Worm (Caenorhabditis elegans): Measurements from ENCODE around the gene hsp-12.2.

The hsp-12.2 gene

DNA sequence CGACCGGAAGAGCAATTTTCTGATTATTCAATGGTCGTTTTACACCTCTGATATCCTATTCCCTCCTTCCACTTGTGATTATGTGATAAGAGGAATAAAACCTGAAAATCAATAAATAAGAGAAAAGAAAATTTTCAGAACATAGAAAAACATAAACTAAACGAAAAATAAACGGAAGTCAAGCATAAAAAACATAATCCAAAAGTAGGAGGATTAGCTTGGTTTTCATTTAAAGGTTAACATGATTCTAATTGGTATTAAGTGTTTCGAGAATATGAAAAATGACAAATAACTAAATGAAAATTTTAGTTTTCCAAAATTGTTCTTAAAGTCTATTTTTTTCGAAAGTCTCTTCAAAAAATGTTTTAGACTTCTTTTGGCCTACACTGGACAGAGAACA lies 16.7 kb upstream of the hsp-12.2 start, which contains the start of gene gei-8:
TSS of gene gei-8 (minus strand) at position 101 of the 400 bp plus-strand sequence.
- TF ChIP-seq him-1 (tag; optimal IDR thresholded peaks at IDR 0.05): no peak
- TF ChIP-seq W03F9.2 (tag; optimal IDR thresholded peaks at IDR 0.05): no peak
- TF ChIP-seq dao-5 (tag; optimal IDR thresholded peaks at IDR 0.05): no peak

DNA sequence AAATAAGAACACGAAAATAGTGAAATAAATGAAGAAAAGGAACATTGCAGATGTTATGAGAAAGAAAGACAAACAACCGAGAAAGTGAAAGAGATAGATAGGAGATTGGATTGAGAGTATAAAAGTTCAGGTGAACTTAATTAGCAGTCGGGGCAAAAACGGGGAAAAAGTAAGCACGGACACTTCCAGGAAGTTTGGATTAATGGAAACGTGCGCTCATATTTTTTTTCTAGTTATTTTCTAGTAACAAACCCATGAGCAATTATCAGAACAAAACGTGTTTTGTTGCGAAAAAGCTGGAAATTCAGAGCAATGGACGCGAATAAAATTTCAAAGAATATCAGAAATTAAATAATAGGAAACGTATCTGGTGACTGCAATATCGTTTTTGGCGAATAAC lies 16.0 kb upstream of the hsp-12.2 start:
- TF ChIP-seq dao-5 (tag; optimal IDR thresholded peaks at IDR 0.05): no peak
- TF ChIP-seq W03F9.2 (tag; optimal IDR thresholded peaks at IDR 0.05): no peak
- TF ChIP-seq him-1 (tag; optimal IDR thresholded peaks at IDR 0.05): no peak

DNA sequence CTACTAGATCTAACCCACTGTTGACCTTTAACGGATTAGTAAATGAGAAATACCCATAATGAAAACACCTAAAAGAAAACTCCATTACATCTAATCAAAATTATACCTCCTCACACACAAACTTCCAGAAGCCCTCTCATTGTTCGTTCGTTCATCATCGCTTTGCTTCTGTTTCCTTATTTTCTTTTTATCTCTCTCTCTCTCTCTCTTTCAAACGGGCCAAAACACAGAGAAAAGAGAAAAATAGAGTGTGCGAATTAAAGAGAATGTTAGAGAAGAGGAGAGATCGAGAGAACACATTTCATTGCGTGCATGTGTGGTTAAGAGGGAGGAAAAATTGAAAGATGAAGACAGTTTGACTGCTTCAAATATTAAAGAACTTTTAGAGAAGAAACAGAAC lies 13.6 kb upstream of the hsp-12.2 start:
- TF ChIP-seq dao-5 (tag; optimal IDR thresholded peaks at IDR 0.05) (no peak), him-1 (tag; optimal IDR thresholded peaks at IDR 0.05) (no peak), W03F9.2 (tag; optimal IDR thresholded peaks at IDR 0.05) (peak; percentile 14)

DNA sequence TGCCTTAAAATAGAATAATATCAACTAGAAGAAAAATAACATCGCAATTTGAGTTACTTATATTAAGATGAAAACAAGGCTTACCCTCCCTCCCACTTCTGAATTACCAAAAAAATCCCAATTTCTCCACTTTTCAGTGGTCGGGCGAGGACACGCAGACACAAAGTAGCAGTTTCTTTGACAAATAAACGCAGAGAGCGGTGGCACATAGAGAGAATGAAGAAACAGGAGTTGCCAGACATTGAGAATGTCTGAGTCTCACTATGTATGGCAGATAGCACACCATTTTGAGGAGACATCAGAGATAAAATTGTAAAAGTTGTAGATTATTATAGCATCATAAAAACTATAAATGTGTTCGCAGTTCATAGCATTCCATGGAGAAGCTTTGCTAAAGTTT lies 12.6 kb upstream of the hsp-12.2 start:
- TF ChIP-seq W03F9.2 (tag; optimal IDR thresholded peaks at IDR 0.05) (peak; percentile 40), dao-5 (tag; optimal IDR thresholded peaks at IDR 0.05) (no peak), him-1 (tag; optimal IDR thresholded peaks at IDR 0.05) (no peak)

DNA sequence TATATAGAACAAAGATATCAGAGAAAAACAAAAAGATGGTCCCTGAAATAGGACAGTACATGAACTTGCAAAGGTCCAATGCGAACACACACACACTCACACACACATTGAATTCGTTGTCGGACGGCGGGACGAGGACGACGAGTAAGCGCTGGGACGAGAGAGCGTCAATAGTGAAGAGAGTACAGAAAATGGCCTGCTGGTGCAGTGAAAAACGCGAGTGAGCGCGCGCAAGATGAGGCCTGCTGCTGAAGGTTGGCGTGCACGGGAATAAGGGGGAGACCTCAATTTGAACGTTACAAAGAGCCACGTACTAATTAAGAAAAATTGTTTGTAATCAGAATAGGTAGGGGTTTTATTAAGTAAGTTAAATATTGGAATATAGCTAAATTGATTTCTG lies 10.9 kb upstream of the hsp-12.2 start:
- TF ChIP-seq dao-5 (tag; optimal IDR thresholded peaks at IDR 0.05) (no peak), W03F9.2 (tag; optimal IDR thresholded peaks at IDR 0.05) (no peak), him-1 (tag; optimal IDR thresholded peaks at IDR 0.05) (no peak)

DNA sequence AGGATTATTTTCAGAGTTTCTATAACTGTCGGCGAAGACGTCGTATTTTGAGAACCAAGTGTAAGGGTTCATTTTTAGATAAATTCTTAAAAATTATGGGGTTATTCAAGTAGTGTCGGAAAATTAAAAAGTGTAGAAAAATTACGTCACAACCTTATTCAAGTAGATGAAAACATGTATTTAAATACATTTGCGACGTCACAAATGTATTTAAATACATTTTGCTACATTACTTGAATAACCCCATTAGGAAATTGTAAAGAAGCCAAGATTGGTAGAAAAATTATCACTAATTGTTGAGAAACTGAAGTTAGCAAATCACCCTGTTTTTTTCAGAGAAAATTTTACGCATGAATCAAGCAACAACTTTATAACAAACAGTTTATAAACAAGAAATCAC lies 8.7 kb upstream of the hsp-12.2 start:
- TF ChIP-seq W03F9.2 (tag; optimal IDR thresholded peaks at IDR 0.05) (no peak), him-1 (tag; optimal IDR thresholded peaks at IDR 0.05) (no peak), dao-5 (tag; optimal IDR thresholded peaks at IDR 0.05) (no peak)

DNA sequence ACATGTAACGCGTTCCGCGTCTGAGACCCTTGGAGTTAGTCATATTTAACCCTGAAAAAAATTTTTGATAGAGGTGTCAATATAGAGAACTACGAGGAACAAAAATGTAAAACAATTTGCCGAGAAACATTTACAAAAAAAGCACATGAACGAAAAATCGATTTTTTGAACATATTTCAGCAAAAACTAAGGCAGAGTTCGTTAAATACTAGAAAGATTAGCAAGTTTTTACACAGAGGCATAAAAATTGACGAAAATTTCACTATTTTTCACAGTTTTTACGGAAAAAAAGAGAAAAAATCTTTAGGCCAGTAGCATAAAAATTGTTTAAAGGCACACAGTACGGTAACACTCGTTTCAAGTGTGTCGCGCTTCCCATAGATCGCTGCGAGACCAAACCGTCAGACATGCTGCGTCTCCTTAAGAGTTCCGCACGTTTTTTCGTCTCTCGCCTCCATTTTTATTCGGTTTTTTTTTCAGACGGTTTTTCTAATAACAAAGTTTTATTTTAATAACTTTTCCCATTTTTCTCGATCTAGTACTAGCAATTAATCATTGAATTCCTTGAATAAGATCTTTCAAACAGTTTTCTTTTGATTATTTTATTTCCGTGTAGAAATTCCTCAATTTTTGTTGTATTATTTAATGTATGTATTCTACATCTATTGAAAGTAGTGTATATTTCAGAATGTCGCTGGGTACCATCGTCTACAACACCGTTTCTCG lies 7.5 kb upstream of the hsp-12.2 start, which contains the start of the genes rpl-21 and C14B9.10:
TSS of gene rpl-21 (minus strand) at position 51 of the 726 bp plus-strand sequence.
TSS of gene C14B9.10 (plus strand) at position 676 of the 726 bp plus-strand sequence.
- TF ChIP-seq dao-5 (tag; optimal IDR thresholded peaks at IDR 0.05) (no peak), W03F9.2 (tag; optimal IDR thresholded peaks at IDR 0.05) (peak; percentile 89), him-1 (tag; optimal IDR thresholded peaks at IDR 0.05) (peak; percentile 47)

DNA sequence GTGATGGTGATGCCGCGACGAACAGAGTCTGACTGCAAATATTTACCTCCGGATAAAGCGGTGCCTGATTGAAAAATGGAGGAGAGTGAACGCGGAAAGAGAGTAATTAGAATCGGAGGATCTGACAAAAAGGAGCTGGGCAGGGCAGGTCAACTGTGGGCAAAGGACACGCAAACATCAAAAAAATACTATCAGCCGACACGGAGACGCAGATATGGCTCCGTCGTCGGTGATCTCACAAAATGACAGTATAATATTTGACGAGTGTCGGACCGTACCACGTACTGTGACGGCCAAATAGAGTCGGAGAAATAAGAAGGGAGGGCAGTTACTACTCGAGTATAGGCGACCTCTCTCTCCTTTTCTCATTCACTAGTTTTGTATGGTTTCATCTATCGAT lies 5.4 kb upstream of the hsp-12.2 start:
- TF ChIP-seq him-1 (tag; optimal IDR thresholded peaks at IDR 0.05) (no peak), W03F9.2 (tag; optimal IDR thresholded peaks at IDR 0.05) (no peak), dao-5 (tag; optimal IDR thresholded peaks at IDR 0.05) (no peak)

DNA sequence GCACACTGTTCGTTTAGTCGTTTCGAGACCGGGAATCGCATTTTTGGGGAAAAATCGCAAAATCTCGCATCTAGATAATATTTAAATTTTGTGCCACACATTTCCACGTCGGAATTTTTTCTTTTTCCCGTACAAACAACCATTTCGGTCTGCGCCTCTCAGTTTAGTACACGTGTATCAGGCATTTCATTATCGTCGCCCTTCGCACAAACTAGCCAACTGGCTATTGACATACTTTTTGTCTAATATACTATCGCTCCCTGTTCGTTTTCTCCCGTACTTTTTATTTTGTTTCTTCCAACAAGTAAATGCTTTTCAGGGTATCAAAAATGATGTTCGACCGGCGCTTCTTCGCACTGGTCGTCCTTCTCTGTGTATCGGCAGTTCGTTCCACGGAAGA lies 4.5 kb upstream of the hsp-12.2 start, which contains the start of gene C14B9.2:
TSS of gene C14B9.2 (plus strand) at position 320 of the 400 bp plus-strand sequence.
- TF ChIP-seq him-1 (tag; optimal IDR thresholded peaks at IDR 0.05): no peak
- no peak for TF ChIP-seq W03F9.2 (tag; optimal IDR thresholded peaks at IDR 0.05)
- TF ChIP-seq dao-5 (tag; optimal IDR thresholded peaks at IDR 0.05): no peak

DNA sequence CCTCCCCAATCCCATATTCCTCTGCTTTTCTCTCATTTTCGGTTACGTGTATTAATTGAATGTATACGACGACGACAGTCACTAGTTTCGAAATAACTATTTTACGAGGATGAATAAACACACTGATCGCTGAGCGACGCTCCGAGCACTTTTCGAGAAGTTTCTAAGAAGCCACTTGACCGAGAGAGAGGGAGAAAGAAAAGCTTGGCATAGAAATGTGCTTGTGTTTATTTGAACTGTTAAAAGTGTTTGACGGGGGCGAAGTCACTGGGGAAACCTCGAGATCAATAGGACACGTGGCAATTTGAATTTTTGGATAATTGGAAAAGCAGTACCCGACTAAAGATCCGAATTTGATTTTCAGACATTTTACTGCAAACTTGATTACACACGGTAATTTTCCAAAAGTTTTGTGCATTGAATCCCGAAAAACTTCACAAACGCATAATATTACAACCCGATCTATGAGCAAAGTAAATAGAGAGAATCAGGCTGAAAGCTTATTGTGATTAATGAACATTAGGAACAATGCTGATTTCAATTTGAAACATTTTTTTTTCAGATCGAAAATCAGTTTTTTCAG lies 1.3 kb upstream of the hsp-12.2 start:
- TF ChIP-seq him-1 (tag; optimal IDR thresholded peaks at IDR 0.05) (no peak), dao-5 (tag; optimal IDR thresholded peaks at IDR 0.05) (no peak), W03F9.2 (tag; optimal IDR thresholded peaks at IDR 0.05) (no peak)

DNA sequence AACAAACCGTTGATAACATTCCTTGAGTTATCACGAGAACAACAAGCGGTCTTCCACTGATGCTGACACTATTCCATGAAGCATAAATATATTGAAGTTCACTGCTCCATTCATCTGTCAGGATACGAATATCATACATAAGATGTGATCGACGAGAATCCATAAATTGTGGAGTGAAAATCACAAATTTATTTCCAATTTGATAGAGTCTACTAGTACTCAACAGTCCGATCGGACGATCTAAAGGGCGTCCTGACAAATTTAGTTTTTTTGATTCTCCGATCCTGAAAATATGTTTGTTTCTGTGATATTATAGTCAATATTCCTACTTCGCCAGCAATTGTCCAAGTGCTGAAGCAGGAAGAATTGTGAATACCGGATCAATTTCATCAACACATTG lies 4.3 kb downstream of the hsp-12.2 start:
- TF ChIP-seq dao-5 (tag; optimal IDR thresholded peaks at IDR 0.05) (no peak), him-1 (tag; optimal IDR thresholded peaks at IDR 0.05) (no peak), W03F9.2 (tag; optimal IDR thresholded peaks at IDR 0.05) (no peak)

DNA sequence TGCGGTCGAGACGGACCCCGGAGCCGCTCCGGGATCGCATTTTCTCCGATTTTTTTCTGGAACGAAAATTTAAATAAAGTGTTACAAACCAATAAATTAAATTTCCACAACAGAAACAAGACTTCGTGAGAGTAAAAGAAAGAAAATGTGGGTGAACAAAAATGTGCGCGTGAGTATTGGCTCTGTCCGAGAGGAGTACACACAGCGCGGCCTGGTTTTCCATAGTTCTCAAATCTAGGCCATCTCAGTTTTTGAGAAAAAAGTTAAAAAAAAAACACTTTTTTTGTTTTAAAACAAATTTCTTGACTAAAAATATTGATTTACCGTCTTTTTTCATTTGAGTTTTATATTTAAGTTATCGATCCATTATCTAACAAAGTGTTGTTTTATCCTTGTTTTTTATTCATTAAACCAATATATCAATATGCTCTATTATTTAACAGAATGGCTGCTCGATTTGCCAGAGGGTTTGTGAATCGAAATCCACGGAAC lies 6.7 kb downstream of the hsp-12.2 start, which contains the start of the genes C14B9.8 and mrpl-18:
TSS of gene C14B9.8 (minus strand) at position 56 of the 492 bp plus-strand sequence.
TSS of gene mrpl-18 (plus strand) at position 442 of the 492 bp plus-strand sequence.
- TF ChIP-seq dao-5 (tag; optimal IDR thresholded peaks at IDR 0.05) (no peak), W03F9.2 (tag; optimal IDR thresholded peaks at IDR 0.05) (peak; percentile 63), him-1 (tag; optimal IDR thresholded peaks at IDR 0.05) (peak; percentile 63)

DNA sequence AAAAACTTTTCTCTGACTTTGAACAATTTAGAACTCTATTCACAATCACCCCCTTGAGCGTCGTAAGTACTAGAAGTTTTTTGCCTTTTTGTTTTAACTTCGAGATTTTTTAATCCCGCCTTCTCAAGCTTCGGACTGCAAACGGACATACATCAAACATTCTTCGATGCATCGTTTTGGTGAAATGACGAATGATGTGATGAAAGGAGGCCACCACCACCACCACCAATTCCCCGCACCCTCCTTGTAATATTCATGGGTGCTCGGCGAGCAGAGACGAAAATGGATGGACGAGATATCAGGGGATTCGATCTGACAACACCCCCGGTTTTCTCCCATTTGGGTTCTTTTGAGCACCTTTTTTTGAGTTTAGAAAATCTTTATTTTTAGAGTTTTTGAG lies 8.1 kb downstream of the hsp-12.2 start:
- TF ChIP-seq dao-5 (tag; optimal IDR thresholded peaks at IDR 0.05) (no peak), W03F9.2 (tag; optimal IDR thresholded peaks at IDR 0.05) (no peak), him-1 (tag; optimal IDR thresholded peaks at IDR 0.05) (no peak)

DNA sequence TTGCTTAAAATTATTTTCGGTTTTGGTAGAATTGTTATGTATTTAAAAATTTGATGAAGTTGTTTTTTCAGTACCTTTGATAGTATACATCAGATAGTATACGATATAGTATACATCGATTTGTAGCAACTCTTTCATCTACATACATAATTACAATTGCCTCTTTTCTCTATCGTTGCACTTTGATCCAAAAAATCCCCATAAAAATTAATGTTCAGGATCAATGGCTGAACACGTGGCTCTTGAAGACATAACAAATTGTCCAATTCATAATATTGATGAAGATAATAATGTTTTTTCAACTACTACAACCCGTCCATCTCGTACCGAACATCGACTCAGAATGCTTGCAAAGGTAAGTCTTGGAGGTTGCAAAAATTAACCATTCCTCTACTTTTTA lies 10.9 kb downstream of the hsp-12.2 start, which contains the start of gene D2007.2:
TSS of gene D2007.2 (plus strand) at position 213 of the 400 bp plus-strand sequence.
- no peak for TF ChIP-seq dao-5 (tag; optimal IDR thresholded peaks at IDR 0.05)
- no peak for TF ChIP-seq W03F9.2 (tag; optimal IDR thresholded peaks at IDR 0.05)
- no peak for TF ChIP-seq him-1 (tag; optimal IDR thresholded peaks at IDR 0.05)

Data from whole organism, L4/young adult.